Worm (Caenorhabditis elegans) whole organism, young adult: Measurements from ENCODE around the gene C06A12.8.

ENCODE experiments used
- C06A6.2 ChIP-seq: fragments of 200-800 bp; sonication (Bioruptor generic); conservative IDR thresholded peaks from 2 replicates; pipeline ENCODE4 v1.3.6; 2022; ENCODE audit warnings: missing genetic modification characterization, missing compliant biosample characterization
- C17E4.6 ChIP-seq: fragments of 200-800 bp; sonication (Bioruptor generic); IDR thresholded peaks from 2 replicates; pipeline ENCODE4 v1.3.6; 2022; ENCODE audit warnings: missing genetic modification reagents, missing genetic modification characterization, missing compliant biosample characterization
- F23B12.7 ChIP-seq: sonication (generic microtip); optimal IDR thresholded peaks from 2 replicates; lab custom pipeline; 2017; ENCODE audit warnings: missing genetic modification characterization, mild to moderate bottlenecking, missing compliant biosample characterization, antibody characterized with exemption, moderate library complexity; ENCODE audit not compliant: insufficient read depth
- F33H1.4 ChIP-seq: fragments of 200-800 bp; sonication (Bioruptor generic); IDR thresholded peaks from 2 replicates; pipeline ENCODE4 v1.3.6; 2022; ENCODE audit warnings: missing genetic modification reagents, missing genetic modification characterization, missing compliant biosample characterization
- F37B4.10 ChIP-seq: fragments of 200-800 bp; sonication (Bioruptor generic); IDR thresholded peaks from 2 replicates; pipeline ENCODE4 v1.3.6; 2022; ENCODE audit warnings: missing genetic modification characterization, missing compliant biosample characterization
- F39B2.1 ChIP-seq: fragments of 200-800 bp; sonication (Bioruptor generic); IDR thresholded peaks from 2 replicates; pipeline ENCODE4 v1.3.6; 2022; ENCODE audit warnings: missing genetic modification reagents, missing genetic modification characterization, missing compliant biosample characterization
- F55B11.4 ChIP-seq: sonication (generic microtip); optimal IDR thresholded peaks from 2 replicates; lab custom pipeline; 2016; ENCODE audit warnings: missing compliant biosample characterization, missing genetic modification characterization, borderline replicate concordance; ENCODE audit not compliant: insufficient read depth
- K11D2.4 ChIP-seq: fragments of 200-800 bp; sonication (Bioruptor generic); IDR thresholded peaks from 2 replicates; pipeline ENCODE4 v1.3.6; 2022; ENCODE audit warnings: missing genetic modification reagents, missing genetic modification characterization, missing compliant biosample characterization
- T26A5.8 ChIP-seq: sonication (generic microtip); optimal IDR thresholded peaks from 2 replicates; lab custom pipeline; 2016; ENCODE audit warnings: missing genetic modification characterization, missing compliant biosample characterization
- Y53F4B.3 ChIP-seq: fragments of 200-800 bp; sonication (Bioruptor generic); IDR thresholded peaks from 2 replicates; pipeline ENCODE4 v1.3.6; 2022; ENCODE audit warnings: missing genetic modification reagents, missing genetic modification characterization, missing compliant biosample characterization
- Y56A3A.18 ChIP-seq: fragments of 200-800 bp; sonication (Bioruptor generic); IDR thresholded peaks from 2 replicates; pipeline ENCODE4 v1.3.6; 2022; ENCODE audit warnings: missing genetic modification reagents, missing genetic modification characterization, missing compliant biosample characterization
- ama-1 ChIP-seq, 3 experiments: fragments of 150-350 bp in 1 of 3; sonication (generic microtip) in 2 of 3; optimal IDR thresholded peaks; 2 replicates each; lab custom pipeline; 2014 to 2018; ENCODE audit warnings: missing biosample characterization in 2 of 3, missing genetic modification characterization in 2 of 3, missing genetic modification reagents in 2 of 3
- aptf-2 ChIP-seq: fragments of 200-800 bp; sonication (Bioruptor generic); conservative IDR thresholded peaks from 2 replicates; pipeline ENCODE4 v1.3.6; 2022; ENCODE audit warnings: missing genetic modification reagents, missing genetic modification characterization, missing compliant biosample characterization
- aptf-3 ChIP-seq: fragments of 200-800 bp; sonication (Bioruptor generic); IDR thresholded peaks from 2 replicates; pipeline ENCODE4 v1.3.6; 2022; ENCODE audit warnings: missing genetic modification characterization, missing compliant biosample characterization
- attf-6 ChIP-seq: fragments of 200-800 bp; sonication (Bioruptor generic); IDR thresholded peaks from 2 replicates; pipeline ENCODE4 v1.3.6; 2022; ENCODE audit warnings: missing genetic modification reagents, missing genetic modification characterization, missing compliant biosample characterization
- ceh-27 ChIP-seq: fragments of 200-800 bp; sonication (Bioruptor generic); optimal IDR thresholded peaks from 2 replicates; lab custom pipeline; 2018; ENCODE audit warnings: mild to moderate bottlenecking, missing genetic modification characterization, moderate library complexity, missing compliant biosample characterization
- dox-1 ChIP-seq: fragments of 200-800 bp; sonication (Bioruptor generic); IDR thresholded peaks from 2 replicates; pipeline ENCODE4 v1.3.6; 2022; ENCODE audit warnings: missing genetic modification reagents, missing genetic modification characterization, missing compliant biosample characterization
- dpff-1 ChIP-seq: sonication (generic microtip); optimal IDR thresholded peaks from 2 replicates; lab custom pipeline; 2017; ENCODE audit warnings: mild to moderate bottlenecking, missing genetic modification characterization, missing compliant biosample characterization
- egrh-3 ChIP-seq: fragments of 200-800 bp; sonication (Bioruptor generic); IDR thresholded peaks from 2 replicates; pipeline ENCODE4 v1.3.6; 2022; ENCODE audit warnings: missing genetic modification reagents, missing genetic modification characterization, missing compliant biosample characterization
- ets-4 ChIP-seq: fragments of 200-800 bp; sonication (Bioruptor generic); optimal IDR thresholded peaks from 2 replicates; lab custom pipeline; 2018; ENCODE audit warnings: mild to moderate bottlenecking, missing genetic modification characterization, missing compliant biosample characterization
- fkh-3 ChIP-seq: sonication (generic microtip); optimal IDR thresholded peaks from 2 replicates; lab custom pipeline; 2016; ENCODE audit warnings: mild to moderate bottlenecking, missing genetic modification characterization, missing compliant biosample characterization
- gei-17 ChIP-seq: fragments of 200-800 bp; sonication (Bioruptor generic); optimal IDR thresholded peaks from 2 replicates; lab custom pipeline; 2018; ENCODE audit warnings: mild to moderate bottlenecking, missing genetic modification characterization, missing compliant biosample characterization
- hlh-12 ChIP-seq: sonication (generic microtip); optimal IDR thresholded peaks from 2 replicates; lab custom pipeline; 2016; ENCODE audit warnings: missing genetic modification characterization, missing compliant biosample characterization
- hmg-1.2 ChIP-seq: fragments of 200-800 bp; sonication (Bioruptor generic); IDR thresholded peaks from 2 replicates; pipeline ENCODE4 v1.3.6; 2022; ENCODE audit warnings: missing genetic modification reagents, missing genetic modification characterization, missing compliant biosample characterization
- hrde-1 ChIP-seq: sonication (generic microtip); optimal IDR thresholded peaks from 2 replicates; lab custom pipeline; 2016; ENCODE audit warnings: missing genetic modification characterization, mild to moderate bottlenecking, missing compliant biosample characterization, moderate library complexity, missing genotype, missing genetic modification reagents, borderline replicate concordance
- let-607 ChIP-seq, 2 experiments: fragments of 200-800 bp in 1 of 2; sonication (Bioruptor generic) in 1 of 2; sonication (generic microtip) in 1 of 2; optimal IDR thresholded peaks; 2 replicates each; lab custom pipeline; 2016 to 2018; ENCODE audit warnings: mild to moderate bottlenecking in 2 of 2, missing compliant biosample characterization in 2 of 2, missing genetic modification characterization in 2 of 2, moderate library complexity in 2 of 2, missing genotype in 1 of 2
- lin-26 ChIP-seq: fragments of 200-800 bp; sonication (Bioruptor generic); IDR thresholded peaks from 2 replicates; pipeline ENCODE4 v1.3.6; 2022; ENCODE audit warnings: missing genetic modification reagents, missing genetic modification characterization, missing compliant biosample characterization
- lin-35 ChIP-seq, 3 experiments: fragments of 150-350 bp in 2 of 3; sonication (generic microtip) in 1 of 3; optimal IDR thresholded peaks; 2 replicates each; lab custom pipeline; 2014 to 2018; ENCODE audit warnings: missing biosample characterization in 3 of 3, missing genetic modification characterization in 3 of 3, missing genetic modification reagents in 3 of 3
- lin-40 ChIP-seq: sonication (generic microtip); optimal IDR thresholded peaks from 2 replicates; lab custom pipeline; 2016; ENCODE audit warnings: missing genetic modification characterization, mild to moderate bottlenecking, missing compliant biosample characterization, missing genotype, missing genetic modification reagents
- nfya-1 ChIP-seq: sonication (generic microtip); optimal IDR thresholded peaks from 2 replicates; lab custom pipeline; 2017; ENCODE audit warnings: antibody characterized with exemption, missing compliant biosample characterization, missing genetic modification characterization, borderline replicate concordance; ENCODE audit not compliant: insufficient read depth
- nfyb-1 ChIP-seq: fragments of 200-800 bp; sonication (Bioruptor generic); IDR thresholded peaks from 2 replicates; pipeline ENCODE4 v1.3.6; 2022; ENCODE audit warnings: missing genetic modification reagents, missing genetic modification characterization, missing compliant biosample characterization
- nhr-120 ChIP-seq: fragments of 200-800 bp; sonication (Bioruptor generic); IDR thresholded peaks from 2 replicates; pipeline ENCODE4 v1.3.6; 2022; ENCODE audit warnings: missing genetic modification characterization, missing compliant biosample characterization
- snpc-1.1 ChIP-seq: sonication (generic microtip); optimal IDR thresholded peaks from 2 replicates; lab custom pipeline; 2017; ENCODE audit warnings: missing genetic modification characterization, mild to moderate bottlenecking, missing compliant biosample characterization, antibody characterized with exemption, moderate library complexity, missing genotype, missing genetic modification reagents; ENCODE audit not compliant: insufficient read depth
- snpc-3.4 ChIP-seq: sonication (generic microtip); optimal IDR thresholded peaks from 2 replicates; lab custom pipeline; 2017; ENCODE audit warnings: missing genetic modification characterization, mild to moderate bottlenecking, missing compliant biosample characterization, antibody characterized with exemption, moderate library complexity, missing genotype, missing genetic modification reagents
- somi-1 ChIP-seq: fragments of 200-800 bp; sonication (Bioruptor generic); optimal IDR thresholded peaks from 2 replicates; lab custom pipeline; 2018; ENCODE audit warnings: mild to moderate bottlenecking, missing genetic modification characterization, missing compliant biosample characterization
- tbp1 ChIP-seq: fragments of 200-800 bp; sonication (Bioruptor generic); optimal IDR thresholded peaks from 2 replicates; lab custom pipeline; 2018; ENCODE audit warnings: mild to moderate bottlenecking, missing genetic modification characterization, missing compliant biosample characterization
- xnd-1 ChIP-seq: sonication (generic microtip); optimal IDR thresholded peaks from 2 replicates; lab custom pipeline; 2016; ENCODE audit warnings: missing genotype, missing genetic modification reagents, missing genetic modification characterization, missing compliant biosample characterization
- ztf-26 ChIP-seq: sonication (generic microtip); optimal IDR thresholded peaks from 2 replicates; lab custom pipeline; 2017; ENCODE audit warnings: missing genetic modification characterization, missing compliant biosample characterization
- ztf-3 ChIP-seq: fragments of 200-800 bp; sonication (Bioruptor generic); optimal IDR thresholded peaks from 2 replicates; lab custom pipeline; 2018; ENCODE audit warnings: mild to moderate bottlenecking, missing genetic modification characterization, missing compliant biosample characterization

Gene C06A12.8

ce11 chrIV:17473034-17473433 lies 35.9 kb downstream of the C06A12.8 start, which contains the start of gene gba-3:
Gene gba-3, plus strand, starts transcription at chrIV:17473334.
- no peak for TF ChIP-seq attf-6
- no peak for TF ChIP-seq T26A5.8 (tag; lab: Kevin White, UChicago)
- TF ChIP-seq F37B4.10 (GFP tag; lab: Robert Waterston, UW): no peak
- TF ChIP-seq nhr-120 (GFP tag; lab: Robert Waterston, UW): no peak
- TF ChIP-seq lin-26 (GFP tag; lab: Robert Waterston, UW): no peak
- TF ChIP-seq lin-35 (GFP tag; optimal IDR thresholded peaks at IDR 0.05; lab: Kevin White, UChicago): no peak

DNA sequence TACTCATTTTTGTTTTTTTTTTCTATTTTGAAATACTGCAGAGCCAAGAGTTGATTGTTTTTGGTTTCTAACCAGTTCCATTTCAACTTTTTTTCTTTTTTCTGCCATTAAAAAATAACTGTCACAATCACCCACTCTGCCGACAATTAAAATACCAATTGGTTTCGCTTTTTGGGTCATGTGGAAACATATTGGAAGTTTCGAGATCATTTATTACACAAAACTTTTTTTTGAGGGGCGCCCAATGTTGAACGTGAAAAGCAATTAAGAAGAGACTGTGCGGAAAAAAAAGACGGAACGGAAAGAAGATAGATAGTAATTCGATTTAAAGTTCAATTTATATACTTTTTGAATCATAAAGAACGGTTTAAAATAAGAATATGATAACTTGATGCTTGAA lies 36.9 kb downstream of the C06A12.8 start:
- 0 out of 2 replicates have a peak, but pooled peaks have one; percentile 44 for TF ChIP-seq nfyb-1
- peak; percentile 33 for TF ChIP-seq somi-1 (GFP tag; lab: Kevin White, UChicago)
- peak; percentile 43 for TF ChIP-seq ztf-26 (tag; lab: Kevin White, UChicago)
- peak; percentile 76 for TF ChIP-seq lin-40 (tag; lab: Kevin White, UChicago)
- TF ChIP-seq C17E4.6 (GFP tag; lab: Robert Waterston, UW): no peak

DNA sequence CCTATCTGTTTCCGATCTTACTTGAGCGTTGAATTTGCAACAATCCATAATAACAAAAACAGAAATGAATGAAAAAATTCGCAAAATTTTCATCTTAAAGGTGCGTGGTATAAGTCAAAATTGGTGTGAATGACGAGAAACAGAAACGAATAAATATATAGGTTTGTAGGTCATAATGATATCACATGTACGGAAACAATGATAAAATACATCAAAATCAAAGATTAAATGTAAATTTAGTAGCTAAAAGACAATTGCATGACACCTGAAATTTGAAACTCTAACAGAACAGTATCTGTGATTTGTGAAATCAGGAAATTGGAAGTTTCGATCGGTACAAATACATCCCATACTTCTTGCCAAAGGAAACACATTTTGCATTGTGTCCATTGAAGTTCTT lies 38.1 kb downstream of the C06A12.8 start, which contains the start of gene F11E6.9:
Gene F11E6.9, minus strand, starts transcription at position 101 of the 400 bp plus-strand sequence.
- TF ChIP-seq snpc-1.1 (tag; lab: Kevin White, UChicago) (no peak), aptf-3 (GFP tag; lab: Robert Waterston, UW) (no peak), fkh-3 (tag; lab: Kevin White, UChicago) (no peak), F33H1.4 (GFP tag; lab: Robert Waterston, UW) (no peak), nhr-120 (GFP tag; lab: Robert Waterston, UW) (no peak), hlh-12 (tag; lab: Kevin White, UChicago) (no peak), lin-35 (GFP tag; optimal IDR thresholded peaks at IDR 0.05; lab: Kevin White, UChicago) (no peak), snpc-3.4 (tag; lab: Kevin White, UChicago) (no peak), tbp1 (no peak), F23B12.7 (no peak), aptf-2 (GFP tag; lab: Robert Waterston, UW) (no peak), egrh-3 (GFP tag; lab: Robert Waterston, UW) (no peak), hrde-1 (tag; lab: Kevin White, UChicago) (no peak)

- TF ChIP-seq F39B2.1 (no peak), hmg-1.2 (no peak)
These were observed 38.6 kb downstream of the C06A12.8 start, which contains the start of gene grl-24 for ce11 chrIV:17475743-17476142. Gene grl-24, minus strand, starts transcription at chrIV:17475843.

ce11 chrIV:17483230-17483629 lies 46.1 kb downstream of the C06A12.8 start, which contains the start of gene rabr-2:
Gene rabr-2, minus strand, starts transcription at chrIV:17483330.
- TF ChIP-seq gei-17 (GFP tag; lab: Kevin White, UChicago) (no peak), Y56A3A.18 (no peak), nhr-120 (GFP tag; lab: Robert Waterston, UW) (no peak), dpff-1 (tag; lab: Kevin White, UChicago) (no peak), nfya-1 (tag; lab: Kevin White, UChicago) (no peak), F55B11.4 (tag; lab: Kevin White, UChicago) (no peak), Y53F4B.3 (no peak), K11D2.4 (GFP tag; lab: Robert Waterston, UW) (no peak), C06A6.2 (no peak), ets-4 (no peak), ztf-3 (GFP tag; lab: Kevin White, UChicago) (no peak), ama-1 (optimal IDR thresholded peaks at IDR 0.05; lab: Kevin White, UChicago) (no peak), ama-1 (GFP tag; optimal IDR thresholded peaks at IDR 0.05; lab: Kevin White, UChicago) (no peak), let-607 (tag; optimal IDR thresholded peaks at IDR 0.05; lab: Kevin White, UChicago) (no peak), dox-1 (no peak), ceh-27 (no peak), snpc-1.1 (tag; lab: Kevin White, UChicago) (no peak), xnd-1 (no peak)
